Fruit fly (Drosophila melanogaster) whole organism, wandering third instar larva: ENCODE results near the gene dsf.
A peak's percentile ranks its signal among the peaks of the same experiment; 100 is the strongest.

Source experiments
- Abd-B ChIP-seq: fragments of >200 bp; optimal IDR thresholded peaks from 2 replicates; lab custom pipeline; 2017; ENCODE audit warnings: missing biosample characterization, missing genetic modification characterization
- CG32264 ChIP-seq: fragments of 200-800 bp; sonication (Bioruptor generic); optimal IDR thresholded peaks from 2 replicates; lab custom pipeline; 2016; ENCODE audit warnings: missing biosample characterization, missing genetic modification characterization
- CG9705 ChIP-seq: fragments of 200-800 bp; sonication (Bioruptor generic); optimal IDR thresholded peaks from 2 replicates; lab custom pipeline; 2018; ENCODE audit warnings: missing biosample characterization, mild to moderate bottlenecking, missing genetic modification characterization
- CrebA ChIP-seq: fragments of 200-800 bp; sonication (Bioruptor generic); optimal IDR thresholded peaks from 2 replicates; lab custom pipeline; 2016; ENCODE audit warnings: missing biosample characterization, mild to moderate bottlenecking, missing genetic modification characterization, borderline replicate concordance
- Dfd ChIP-seq: fragments of >200 bp; optimal IDR thresholded peaks from 2 replicates; lab custom pipeline; 2017; ENCODE audit warnings: missing biosample characterization, missing genetic modification characterization
- Dif ChIP-seq: fragments of 200-275, 200-300 bp; sonication (Bioruptor generic); optimal IDR thresholded peaks from 2 replicates; lab custom pipeline; 2018; ENCODE audit warnings: missing biosample characterization, missing genetic modification characterization; ENCODE audit not compliant: partially characterized antibody
- GATAd ChIP-seq: sonication (Bioruptor generic); optimal IDR thresholded peaks from 2 replicates; lab custom pipeline; 2016; ENCODE audit warnings: missing biosample characterization, missing genetic modification characterization
- HLH106 ChIP-seq: fragments of 200-800 bp; optimal IDR thresholded peaks from 3 replicates; lab custom pipeline; 2019; ENCODE audit warnings: missing biosample characterization, mild to moderate bottlenecking, missing genetic modification characterization, moderate library complexity
- Hnf4 ChIP-seq: fragments of 200-800 bp; sonication (Bioruptor generic); optimal IDR thresholded peaks from 2 replicates; lab custom pipeline; 2016; ENCODE audit warnings: missing biosample characterization, mild to moderate bottlenecking, missing genetic modification characterization
- Hr78 ChIP-seq: fragments of >200 bp; optimal IDR thresholded peaks from 2 replicates; lab custom pipeline; 2017; ENCODE audit warnings: missing biosample characterization, missing genetic modification characterization
- Hr83 ChIP-seq: fragments of 200-300 bp; sonication (Bioruptor generic); optimal IDR thresholded peaks from 2 replicates; lab custom pipeline; 2016; ENCODE audit warnings: missing biosample characterization, mild to moderate bottlenecking, missing genetic modification characterization, moderate library complexity; ENCODE audit not compliant: poor library complexity, severe bottlenecking
- Jra ChIP-seq: sonication (Bioruptor generic); optimal IDR thresholded peaks from 2 replicates; lab custom pipeline; 2016; ENCODE audit warnings: missing biosample characterization, missing genetic modification characterization
- Mio ChIP-seq: sonication (Bioruptor generic); optimal IDR thresholded peaks from 2 replicates; lab custom pipeline; 2016; ENCODE audit warnings: missing biosample characterization, missing genetic modification characterization
- Myc ChIP-seq: fragments of >200 bp; optimal IDR thresholded peaks from 2 replicates; lab custom pipeline; 2017
- N ChIP-seq: fragments of >200 bp; optimal IDR thresholded peaks from 2 replicates; lab custom pipeline; 2018; ENCODE audit warnings: missing biosample characterization, missing external identifiers, missing genetic modification characterization
- OdsH ChIP-seq: fragments of 200-800 bp; sonication (Bioruptor generic); optimal IDR thresholded peaks from 2 replicates; lab custom pipeline; 2016; ENCODE audit warnings: missing biosample characterization, mild to moderate bottlenecking, missing genetic modification characterization
- Rel ChIP-seq, 2 experiments: fragments of 200-800 bp; sonication (Bioruptor generic) in 1 of 2; optimal IDR thresholded peaks; 2 replicates in 1 of 2; 3 replicates in 1 of 2; lab custom pipeline; 2016 to 2019; ENCODE audit warnings: mild to moderate bottlenecking in 2 of 2, missing biosample characterization in 2 of 2, missing genetic modification characterization in 2 of 2, moderate library complexity in 1 of 2
- Sp1 ChIP-seq: fragments of 200-800 bp; sonication (Bioruptor generic); optimal IDR thresholded peaks from 3 replicates; lab custom pipeline; 2019; ENCODE audit warnings: missing biosample characterization, mild to moderate bottlenecking, missing genetic modification characterization, moderate library complexity
- Vsx2 ChIP-seq: fragments of 200-300, 225-300 bp; sonication (Bioruptor generic); optimal IDR thresholded peaks from 2 replicates; lab custom pipeline; 2018; ENCODE audit warnings: missing biosample characterization, missing genetic modification characterization; ENCODE audit not compliant: partially characterized antibody
- br ChIP-seq: fragments of 200-800 bp; sonication (Bioruptor generic); optimal IDR thresholded peaks from 2 replicates; lab custom pipeline; 2016; ENCODE audit warnings: missing biosample characterization, missing genetic modification characterization
- brk ChIP-seq: fragments of 200-800 bp; sonication (Bioruptor generic); optimal IDR thresholded peaks from 2 replicates; lab custom pipeline; 2016; ENCODE audit warnings: missing biosample characterization, mild to moderate bottlenecking, missing genetic modification characterization
- dl ChIP-seq, 2 experiments: fragments of 175-275, 200-275 bp in 1 of 2; fragments of 200-275 bp in 1 of 2; sonication (Bioruptor generic); optimal IDR thresholded peaks; lab custom pipeline; 2018; ENCODE audit warnings: mild to moderate bottlenecking in 2 of 2, missing biosample characterization in 2 of 2, missing genetic modification characterization in 2 of 2, moderate library complexity in 2 of 2; ENCODE audit not compliant: partially characterized antibody in 2 of 2, insufficient read depth in 1 of 2
- dmrt93B ChIP-seq: fragments of 200-800 bp; sonication (Bioruptor generic); optimal IDR thresholded peaks from 2 replicates; lab custom pipeline; 2018; ENCODE audit warnings: missing biosample characterization, mild to moderate bottlenecking, missing genetic modification characterization
- dsf ChIP-seq: sonication (Bioruptor generic); optimal IDR thresholded peaks from 2 replicates; lab custom pipeline; 2016; ENCODE audit warnings: missing biosample characterization, missing genetic modification characterization, borderline replicate concordance
- ey ChIP-seq: fragments of 200-800 bp; sonication (Bioruptor generic); optimal IDR thresholded peaks from 2 replicates; lab custom pipeline; 2016; ENCODE audit warnings: missing biosample characterization, missing genetic modification characterization
- foxo ChIP-seq, 2 experiments: fragments of 200-800 bp; sonication (Bioruptor generic); optimal IDR thresholded peaks; 2 replicates in 1 of 2; 3 replicates in 1 of 2; lab custom pipeline; 2016 to 2017; ENCODE audit warnings: missing biosample characterization in 2 of 2, missing genetic modification characterization in 2 of 2
- fru ChIP-seq: fragments of 200-800 bp; sonication (Bioruptor generic); optimal IDR thresholded peaks from 3 replicates; lab custom pipeline; 2016; ENCODE audit warnings: missing biosample characterization, mild to moderate bottlenecking, missing genetic modification characterization
- h ChIP-seq: fragments of 200-800 bp; sonication (Bioruptor generic); optimal IDR thresholded peaks from 3 replicates; lab custom pipeline; 2016; ENCODE audit warnings: missing biosample characterization, mild to moderate bottlenecking, missing genetic modification characterization
- jim ChIP-seq: fragments of 175-275, 200-325 bp; sonication (Bioruptor generic); optimal IDR thresholded peaks from 2 replicates; lab custom pipeline; 2016; ENCODE audit warnings: missing biosample characterization, mild to moderate bottlenecking, missing genetic modification characterization
- lola ChIP-seq: fragments of >200 bp; optimal IDR thresholded peaks from 2 replicates; lab custom pipeline; 2017; ENCODE audit warnings: missing biosample characterization, missing genetic modification characterization
- pan ChIP-seq: fragments of >200 bp; optimal IDR thresholded peaks from 2 replicates; lab custom pipeline; 2017
- psq ChIP-seq: fragments of 200-800 bp; sonication (Bioruptor generic); optimal IDR thresholded peaks from 3 replicates; lab custom pipeline; 2017; ENCODE audit warnings: missing biosample characterization, mild to moderate bottlenecking, missing genetic modification characterization, moderate library complexity
- rgr ChIP-seq: fragments of 200-800 bp; sonication (Bioruptor generic); optimal IDR thresholded peaks from 3 replicates; lab custom pipeline; 2016; ENCODE audit warnings: missing biosample characterization, mild to moderate bottlenecking, missing genetic modification characterization
- sage ChIP-seq: fragments of 200-800 bp; sonication (Bioruptor generic); optimal IDR thresholded peaks from 2 replicates; lab custom pipeline; 2016; ENCODE audit warnings: missing biosample characterization, mild to moderate bottlenecking, missing genetic modification characterization
- sv ChIP-seq: fragments of 200-800 bp; sonication (Bioruptor generic); optimal IDR thresholded peaks from 3 replicates; lab custom pipeline; 2016; ENCODE audit warnings: missing biosample characterization, missing genetic modification characterization
- tai ChIP-seq: sonication (Bioruptor generic); optimal IDR thresholded peaks from 2 replicates; lab custom pipeline; 2016; ENCODE audit warnings: missing biosample characterization, missing genetic modification characterization
- usp ChIP-seq: fragments of >200 bp; optimal IDR thresholded peaks from 2 replicates; lab custom pipeline; 2017; ENCODE audit warnings: missing biosample characterization, missing genetic modification characterization
- woc ChIP-seq: sonication (Bioruptor generic); optimal IDR thresholded peaks from 2 replicates; lab custom pipeline; 2016; ENCODE audit warnings: missing biosample characterization, mild to moderate bottlenecking, missing genetic modification characterization

dsf gene

DNA sequence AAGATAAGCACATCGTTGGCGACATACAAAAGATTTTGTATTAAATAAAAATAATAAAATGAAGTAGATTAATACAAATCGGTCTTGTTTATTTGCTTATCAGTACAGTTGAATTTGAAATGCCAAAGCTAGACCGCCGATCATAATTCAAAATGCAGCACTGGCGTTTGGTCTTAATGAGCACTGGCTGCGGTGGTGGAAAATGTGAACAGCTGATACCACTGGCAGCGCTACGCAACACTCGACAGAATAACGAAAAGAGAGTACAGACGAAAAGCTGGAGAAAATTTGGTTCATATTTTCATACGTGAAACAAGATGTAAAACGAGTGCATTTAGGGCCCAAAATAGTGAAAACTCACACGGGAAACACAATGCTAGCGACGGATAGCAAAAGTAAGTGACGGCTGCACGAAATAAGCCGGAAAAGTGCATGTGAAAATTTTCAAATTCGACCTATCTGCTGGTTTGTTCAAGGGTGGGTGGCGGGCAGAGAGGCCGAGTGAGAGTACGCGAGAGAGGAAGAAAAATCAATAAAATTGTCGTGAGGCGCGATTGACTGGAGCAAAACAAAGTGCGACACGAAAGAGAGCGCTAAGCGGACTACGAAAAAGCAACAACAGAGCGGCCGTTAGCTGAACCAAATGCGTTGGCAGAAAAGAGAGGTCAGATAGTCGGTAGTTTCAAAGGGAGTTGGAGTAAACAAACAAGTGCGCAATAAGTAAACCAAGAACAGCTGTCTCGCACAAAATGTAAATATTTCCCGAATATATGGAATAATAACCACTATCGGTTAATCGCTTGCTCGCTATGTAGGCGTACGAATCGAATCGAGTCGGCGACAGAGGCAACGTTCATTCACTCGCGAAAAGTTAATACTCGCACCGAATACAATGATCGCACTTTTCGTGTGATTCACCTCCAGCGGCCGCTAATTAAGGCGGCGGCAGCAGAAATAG lies 18.6 kb upstream of the dsf start, which contains the start of gene bchs:
Gene bchs (plus strand): TSS at position 277 of the 958 bp plus-strand sequence.
- TF ChIP-seq foxo (GFP tag; optimal IDR thresholded peaks at IDR 0.05; lab: Kevin White, UChicago), result peak in 1 of 2 experiments; percentile 14
- TF ChIP-seq GATAd, result peak; percentile 23
- TF ChIP-seq N (GFP tag; lab: Kevin White, UChicago), result no peak
- TF ChIP-seq Dfd (GFP tag; lab: Kevin White, UChicago), result no peak
- peak; percentile 56 for TF ChIP-seq sv (GFP tag; lab: Kevin White, UChicago)
- no peak for TF ChIP-seq CG32264 (GFP tag; lab: Kevin White, UChicago)
- TF ChIP-seq woc (GFP tag; lab: Kevin White, UChicago), result no peak
- peak; percentile 5 for TF ChIP-seq sage (GFP tag; lab: Kevin White, UChicago)
- TF ChIP-seq Mio, result no peak
- peak; percentile 53 for TF ChIP-seq Sp1 (GFP tag; lab: Kevin White, UChicago)
- TF ChIP-seq Myc (lab: Kevin White, UChicago), result peak; percentile 39
- TF ChIP-seq Hr83 (GFP tag; lab: Kevin White, UChicago), result peak; percentile 98
- TF ChIP-seq OdsH (GFP tag; lab: Kevin White, UChicago), result peak; percentile 82
- TF ChIP-seq psq, result peak; percentile 98
- TF ChIP-seq Jra, result no peak
- peak; percentile 21 for TF ChIP-seq Dif (GFP tag; lab: Kevin White, UChicago)
- TF ChIP-seq h (GFP tag; lab: Kevin White, UChicago), result peak; percentile 87
- no peak for TF ChIP-seq tai (GFP tag; lab: Kevin White, UChicago)
- peak; percentile 78 for TF ChIP-seq CrebA
- TF ChIP-seq CG9705, result no peak
- no peak for TF ChIP-seq Hr78 (GFP tag; lab: Kevin White, UChicago)
- no peak for TF ChIP-seq pan (lab: Kevin White, UChicago)
- TF ChIP-seq fru (GFP tag; lab: Kevin White, UChicago), result no peak
- TF ChIP-seq br (GFP tag; lab: Kevin White, UChicago), result peak; percentile 67
- TF ChIP-seq Rel (GFP tag; optimal IDR thresholded peaks at IDR 0.05; lab: Kevin White, UChicago), result no peak
- peak; percentile 97 for TF ChIP-seq Rel (tag; optimal IDR thresholded peaks at IDR 0.05; lab: Kevin White, UChicago)
- peak; percentile 6 for TF ChIP-seq Hnf4
- TF ChIP-seq Abd-B (GFP tag; lab: Kevin White, UChicago), result no peak
- TF ChIP-seq dsf, result no peak
- no peak for TF ChIP-seq ey (GFP tag; lab: Kevin White, UChicago)
- no peak for TF ChIP-seq usp
- no peak for TF ChIP-seq Vsx2
- peak; percentile 41 for TF ChIP-seq HLH106 (tag; lab: Kevin White, UChicago)
- TF ChIP-seq dl (GFP tag; optimal IDR thresholded peaks at IDR 0.05; lab: Kevin White, UChicago; ENCODE audit: insufficient read depth in 1 of 2, partially characterized antibody in 2 of 2), result no peak
- no peak for TF ChIP-seq dmrt93B (GFP tag; lab: Kevin White, UChicago)
- TF ChIP-seq brk, result no peak
- TF ChIP-seq rgr, result peak; percentile 86
- no peak for TF ChIP-seq lola (GFP tag; lab: Kevin White, UChicago)
- TF ChIP-seq jim (GFP tag; lab: Kevin White, UChicago), result no peak
- TF ChIP-seq, all 38 proteins: peak for 17

DNA sequence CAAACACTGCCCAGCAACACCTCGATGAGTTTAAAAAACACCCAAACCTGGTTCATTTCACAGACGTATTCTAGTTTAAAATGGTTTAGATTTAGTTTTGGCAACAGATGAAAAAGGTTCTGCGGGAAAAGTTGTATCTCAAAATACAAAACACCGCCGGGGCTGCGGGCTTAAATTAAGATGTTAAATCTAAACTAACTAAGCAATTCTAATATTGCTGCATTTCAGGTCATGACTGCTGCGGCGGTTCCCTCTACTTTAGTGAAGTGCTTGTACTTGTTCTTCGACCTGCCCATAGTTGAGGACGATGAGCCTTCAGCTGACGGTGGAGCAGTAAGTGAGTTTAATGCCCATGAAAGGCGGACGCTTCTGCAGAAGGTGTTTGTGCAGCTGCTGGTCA lies 15.5 kb upstream of the dsf start, which contains the start of gene CG14000:
Gene CG14000 (minus strand): TSS at position 101 of the 400 bp plus-strand sequence.
- TF ChIP-seq rgr, result no peak
- TF ChIP-seq HLH106 (tag; lab: Kevin White, UChicago), result no peak
- TF ChIP-seq Jra, result no peak
- TF ChIP-seq CG32264 (GFP tag; lab: Kevin White, UChicago), result no peak
- no peak for TF ChIP-seq dsf
- TF ChIP-seq Dfd (GFP tag; lab: Kevin White, UChicago), result no peak
- TF ChIP-seq Hr78 (GFP tag; lab: Kevin White, UChicago), result no peak
- no peak for TF ChIP-seq foxo (GFP tag; optimal IDR thresholded peaks at IDR 0.05; lab: Kevin White, UChicago)
- TF ChIP-seq Myc (lab: Kevin White, UChicago), result no peak
- no peak for TF ChIP-seq Sp1 (GFP tag; lab: Kevin White, UChicago)
- no peak for TF ChIP-seq GATAd
